Worm (Caenorhabditis elegans) whole organism, L4 larva: ENCODE data around the gene F38A1.6.

ENCODE experiments used
- ceh-28 ChIP-seq: fragments of 150-350 bp; optimal IDR thresholded peaks from 2 replicates; lab custom pipeline; 2014; ENCODE audit warnings: missing biosample characterization, missing genetic modification reagents, missing genetic modification characterization
- madf-9 ChIP-seq: fragments of 200-800 bp; sonication (Bioruptor generic); conservative IDR thresholded peaks from 2 replicates; pipeline ENCODE4 v1.3.6; 2022; ENCODE audit warnings: missing genetic modification reagents, missing genetic modification characterization, missing compliant biosample characterization
- snpc-4 ChIP-seq: fragments of 150-350 bp; optimal IDR thresholded peaks from 2 replicates; lab custom pipeline; 2014; ENCODE audit warnings: missing biosample characterization, missing genetic modification characterization
- zag-1 ChIP-seq: fragments of 150-350 bp; optimal IDR thresholded peaks from 2 replicates; lab custom pipeline; 2014; ENCODE audit warnings: missing biosample characterization, missing genetic modification characterization
- ztf-7 ChIP-seq: fragments of 150-350 bp; optimal IDR thresholded peaks from 2 replicates; lab custom pipeline; 2014; ENCODE audit warnings: missing biosample characterization, missing genetic modification characterization

DNA sequence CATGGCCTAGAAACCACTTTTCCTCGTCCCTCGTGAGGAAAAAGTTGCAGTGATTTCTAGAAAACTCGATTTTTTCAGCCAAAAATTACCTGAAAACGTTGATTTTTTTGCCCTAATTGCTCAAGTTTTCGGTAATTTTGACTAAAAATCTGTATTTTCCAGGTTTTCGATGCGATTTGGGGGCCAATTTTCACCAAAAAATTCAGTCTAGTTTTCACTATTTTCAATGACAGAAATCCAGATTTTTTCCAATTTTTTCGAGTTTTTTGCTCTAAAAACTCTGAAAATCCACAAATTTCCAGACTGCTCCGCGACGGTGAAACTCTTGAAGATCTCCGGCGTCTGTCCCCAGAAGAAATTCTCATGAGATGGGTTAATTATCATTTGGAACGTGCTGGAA, 37.7 kb downstream of the F38A1.6 start, which contains the start of gene plst-1:
- TF ChIP-seq zag-1 (tag; lab: Kevin White, UChicago) (no peak), ztf-7 (tag; lab: Kevin White, UChicago) (no peak), madf-9 (GFP tag; lab: Robert Waterston, UW) (no peak), ceh-28 (no peak), snpc-4 (tag; lab: Kevin White, UChicago) (no peak)
